Worm (Caenorhabditis elegans): ENCODE measurements around the gene W04E12.2.

W04E12.2 gene

ce11 chrV:19733728-19734127 is 7.2 kb downstream of the W04E12.2 start:
- TF ChIP-seq unc-55 (GFP tag; optimal IDR thresholded peaks at IDR 0.05): no peak
- TF ChIP-seq pag-3 (tag; optimal IDR thresholded peaks at IDR 0.05; ENCODE audit: borderline replicate concordance): peak; percentile 40
- no peak for TF ChIP-seq ceh-19 (GFP tag; optimal IDR thresholded peaks at IDR 0.05)
- no peak for TF ChIP-seq unc-42 (tag; optimal IDR thresholded peaks at IDR 0.05)
- no peak for TF ChIP-seq ceh-31 (tag; optimal IDR thresholded peaks at IDR 0.05)
- no peak for TF ChIP-seq elt-2 (tag; optimal IDR thresholded peaks at IDR 0.05)

- TF ChIP-seq nhr-232 (tag; optimal IDR thresholded peaks at IDR 0.05) (no peak), fax-1 (tag; optimal IDR thresholded peaks at IDR 0.05) (no peak)
Measured at ce11 chrV:19730280-19730679, 10.7 kb downstream of the W04E12.2 start, which contains the start of gene Y116F11A.1. Gene Y116F11A.1, plus strand, starts transcription at chrV:19730580.

ce11 chrV:19728731-19729130 is 12.2 kb downstream of the W04E12.2 start, which contains the start of gene Y116F11A.3:
Gene Y116F11A.3, plus strand, starts transcription at chrV:19729031.
- TF ChIP-seq elt-4 (tag; optimal IDR thresholded peaks at IDR 0.05): no peak

ce11 chrV:19727990-19728389 is 12.9 kb downstream of the W04E12.2 start:
- TF ChIP-seq madf-2 (tag; optimal IDR thresholded peaks at IDR 0.05) (no peak), odd-2 (tag; optimal IDR thresholded peaks at IDR 0.05) (no peak), T23F11.4 (GFP tag; optimal IDR thresholded peaks at IDR 0.05) (no peak), ceh-19 (GFP tag; optimal IDR thresholded peaks at IDR 0.05) (no peak), ceh-31 (tag; optimal IDR thresholded peaks at IDR 0.05) (no peak), ref-2 (tag; optimal IDR thresholded peaks at IDR 0.05) (no peak), lim-6 (tag; optimal IDR thresholded peaks at IDR 0.05) (no peak), pha-2 (tag; optimal IDR thresholded peaks at IDR 0.05) (no peak)

ce11 chrV:19724589-19724988 is 16.3 kb downstream of the W04E12.2 start:
- TF ChIP-seq unc-55 (GFP tag; optimal IDR thresholded peaks at IDR 0.05) (no peak), zip-5 (tag; optimal IDR thresholded peaks at IDR 0.05) (no peak), K02D7.2 (tag; optimal IDR thresholded peaks at IDR 0.05) (no peak), pha-4 (tag; optimal IDR thresholded peaks at IDR 0.05) (no peak), fax-1 (tag; optimal IDR thresholded peaks at IDR 0.05) (no peak), pqm-1 (tag; optimal IDR thresholded peaks at IDR 0.05) (no peak), unc-86 (tag; optimal IDR thresholded peaks at IDR 0.05) (no peak), C38D4.7 (GFP tag; optimal IDR thresholded peaks at IDR 0.05) (no peak), ceh-2 (tag; optimal IDR thresholded peaks at IDR 0.05) (no peak), C08G9.2 (tag; optimal IDR thresholded peaks at IDR 0.05) (no peak), eyg-1 (tag; optimal IDR thresholded peaks at IDR 0.05) (no peak), che-1 (tag; optimal IDR thresholded peaks at IDR 0.05) (no peak)

- peak; percentile 83 for TF ChIP-seq ceh-19 (GFP tag; optimal IDR thresholded peaks at IDR 0.05)
- peak; percentile 24 for TF ChIP-seq C08G9.2 (tag; optimal IDR thresholded peaks at IDR 0.05)
- TF ChIP-seq ceh-22 (tag; optimal IDR thresholded peaks at IDR 0.05): no peak
- no peak for TF ChIP-seq syd-9 (tag; optimal IDR thresholded peaks at IDR 0.05)
- TF ChIP-seq ceh-2 (tag; optimal IDR thresholded peaks at IDR 0.05): no peak
- no peak for TF ChIP-seq tbx-7 (tag; optimal IDR thresholded peaks at IDR 0.05)
- peak; percentile 87 for TF ChIP-seq pha-2 (tag; optimal IDR thresholded peaks at IDR 0.05)
- peak; percentile 5 for TF ChIP-seq dmd-4 (tag; optimal IDR thresholded peaks at IDR 0.05; ENCODE audit: borderline replicate concordance)
- TF ChIP-seq nhr-11 (tag; optimal IDR thresholded peaks at IDR 0.05): no peak
- TF ChIP-seq dve-1 (tag; optimal IDR thresholded peaks at IDR 0.05): no peak
- peak; percentile 34 for TF ChIP-seq sdc-2 (tag; optimal IDR thresholded peaks at IDR 0.05)
- TF ChIP-seq elt-2 (tag; optimal IDR thresholded peaks at IDR 0.05): peak; percentile 54
- peak; percentile 76; the same call in 1 of the 2 replicates for TF ChIP-seq ceh-45 (GFP tag; IDR thresholded peaks at IDR 0.05)
- TF ChIP-seq K02D7.2 (tag; optimal IDR thresholded peaks at IDR 0.05): no peak
- no peak for TF ChIP-seq hlh-30 (tag; optimal IDR thresholded peaks at IDR 0.05; ENCODE audit: insufficient read depth)
- TF ChIP-seq pqm-1 (tag; optimal IDR thresholded peaks at IDR 0.05): no peak
- peak; percentile 64 for TF ChIP-seq K09A11.1 (tag; optimal IDR thresholded peaks at IDR 0.05; ENCODE audit: insufficient read depth)
- TF ChIP-seq unc-86 (tag; optimal IDR thresholded peaks at IDR 0.05): peak; percentile 21
- TF ChIP-seq zip-5 (tag; optimal IDR thresholded peaks at IDR 0.05): peak; percentile 5
- peak; percentile 50 for TF ChIP-seq T23F11.4 (GFP tag; optimal IDR thresholded peaks at IDR 0.05)
- peak; percentile 56 for TF ChIP-seq sox-4 (tag; optimal IDR thresholded peaks at IDR 0.05)
- TF ChIP-seq pax-1 (tag; optimal IDR thresholded peaks at IDR 0.05): no peak
- TF ChIP-seq pat-9 (tag; optimal IDR thresholded peaks at IDR 0.05): no peak
- no peak for TF ChIP-seq npax-4 (tag; optimal IDR thresholded peaks at IDR 0.05)
- no peak for TF ChIP-seq tbx-2 (tag; optimal IDR thresholded peaks at IDR 0.05)
- no peak for TF ChIP-seq pha-4 (tag; optimal IDR thresholded peaks at IDR 0.05)
- peak; percentile 51 for TF ChIP-seq C38D4.7 (GFP tag; optimal IDR thresholded peaks at IDR 0.05)
- TF ChIP-seq hlh-15 (tag; optimal IDR thresholded peaks at IDR 0.05): peak; percentile 45
- no peak for TF ChIP-seq eyg-1 (tag; optimal IDR thresholded peaks at IDR 0.05)
- peak; percentile 45 for TF ChIP-seq ref-2 (tag; optimal IDR thresholded peaks at IDR 0.05)
Measured at ce11 chrV:19722881-19723280, 18.1 kb downstream of the W04E12.2 start.
